Worm (Caenorhabditis elegans) whole organism, early embryonic: ENCODE data around the gene srbc-20.

ENCODE experiments used
- B0310.2 ChIP-seq: sonication (generic microtip); optimal IDR thresholded peaks from 2 replicates; lab custom pipeline; 2016; ENCODE audit warnings: mild to moderate bottlenecking, missing genetic modification characterization, missing compliant biosample characterization
- F13C5.2 ChIP-seq: sonication (generic microtip); optimal IDR thresholded peaks from 2 replicates; lab custom pipeline; 2017; ENCODE audit warnings: mild to moderate bottlenecking, missing genetic modification characterization, inconsistent platforms, missing compliant biosample characterization
- aly-1 ChIP-seq: sonication (generic microtip); optimal IDR thresholded peaks from 2 replicates; lab custom pipeline; 2016; ENCODE audit warnings: missing genetic modification characterization, missing compliant biosample characterization
- ama-1 ChIP-seq: fragments of 150-350 bp; optimal IDR thresholded peaks from 2 replicates; lab custom pipeline; 2014
- ceh-13 ChIP-seq: fragments of 200-800 bp; sonication (Bioruptor generic); optimal IDR thresholded peaks from 2 replicates; lab custom pipeline; 2018; ENCODE audit warnings: mild to moderate bottlenecking, missing genetic modification characterization, missing compliant biosample characterization
- ceh-36 ChIP-seq: sonication (generic microtip); optimal IDR thresholded peaks from 2 replicates; lab custom pipeline; 2016; ENCODE audit warnings: missing genetic modification characterization, inconsistent platforms, missing compliant biosample characterization
- ets-7 ChIP-seq: sonication (generic microtip); optimal IDR thresholded peaks from 2 replicates; lab custom pipeline; 2016; ENCODE audit warnings: missing genotype, missing genetic modification characterization, missing compliant biosample characterization
- flt-1 ChIP-seq: fragments of 200-800 bp; sonication (Bioruptor generic); IDR thresholded peaks from 2 replicates; pipeline ENCODE4 v1.3.6; 2022; ENCODE audit warnings: missing genetic modification characterization, missing compliant biosample characterization
- hmbx-1 ChIP-seq: sonication (generic microtip); optimal IDR thresholded peaks from 2 replicates; lab custom pipeline; 2016; ENCODE audit warnings: mild to moderate bottlenecking, missing genetic modification characterization, missing compliant biosample characterization
- hmg-4 ChIP-seq: fragments of 200-800 bp; sonication (Bioruptor generic); optimal IDR thresholded peaks from 2 replicates; lab custom pipeline; 2018; ENCODE audit warnings: mild to moderate bottlenecking, missing genetic modification characterization, missing compliant biosample characterization
- hnd-1 ChIP-seq: sonication (generic microtip); optimal IDR thresholded peaks from 2 replicates; lab custom pipeline; 2016; ENCODE audit warnings: missing genetic modification characterization, missing compliant biosample characterization
- pes-1 ChIP-seq: fragments of 200-800 bp; sonication (Bioruptor generic); IDR thresholded peaks from 2 replicates; pipeline ENCODE4 v1.3.6; 2022; ENCODE audit warnings: missing genetic modification reagents, missing genetic modification characterization, missing compliant biosample characterization
- scrt-1 ChIP-seq: fragments of 200-800 bp; sonication (Bioruptor generic); IDR thresholded peaks from 2 replicates; pipeline ENCODE4 v1.3.6; 2022; ENCODE audit warnings: missing genetic modification characterization, missing compliant biosample characterization
- sea-1 ChIP-seq: fragments of 200-800 bp; sonication (Bioruptor generic); conservative IDR thresholded peaks from 2 replicates; pipeline ENCODE4 v1.3.6; 2022; ENCODE audit warnings: missing genetic modification characterization, missing compliant biosample characterization
- tbx-11 ChIP-seq: fragments of 200-800 bp; sonication (Bioruptor generic); IDR thresholded peaks from 2 replicates; pipeline ENCODE4 v1.3.6; 2022; ENCODE audit warnings: missing genetic modification characterization, missing compliant biosample characterization
- tbx-37 ChIP-seq: fragments of 200-800 bp; sonication (Bioruptor generic); conservative IDR thresholded peaks from 2 replicates; pipeline ENCODE4 v1.3.6; 2022; ENCODE audit warnings: missing genetic modification reagents, missing genetic modification characterization, missing compliant biosample characterization
- tra-4 ChIP-seq: sonication (generic microtip); optimal IDR thresholded peaks from 2 replicates; lab custom pipeline; 2017; ENCODE audit warnings: missing genetic modification characterization, missing compliant biosample characterization

Gene srbc-20

DNA sequence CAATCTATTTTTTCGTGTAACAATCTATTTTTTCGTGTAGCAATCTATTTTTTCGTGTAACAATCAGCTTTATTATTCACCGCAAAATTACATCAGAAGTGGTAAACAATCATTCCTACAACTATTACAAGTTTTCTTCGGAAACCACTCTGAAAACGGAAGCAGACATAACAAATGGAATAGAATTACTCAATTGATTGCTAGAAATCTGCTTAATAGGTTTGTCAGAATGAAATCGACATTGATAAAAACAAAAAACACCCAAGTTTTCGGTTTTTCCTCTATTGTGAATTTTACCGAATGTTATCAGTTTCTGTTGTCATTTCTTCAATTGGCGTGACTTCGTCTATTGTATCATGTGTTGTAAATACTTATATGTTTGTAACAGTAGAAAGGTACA lies at the start of gene srbc-20:
TSS of gene srbc-20 (plus strand) at position 301 of the 400 bp plus-strand sequence.
- TF ChIP-seq ceh-36 (no peak), F13C5.2 (tag; lab: Kevin White, UChicago) (no peak), tra-4 (tag; lab: Kevin White, UChicago) (no peak), tbx-11 (GFP tag; lab: Robert Waterston, UW) (no peak), flt-1 (GFP tag; lab: Robert Waterston, UW) (no peak), ets-7 (tag; lab: Kevin White, UChicago) (no peak), hnd-1 (tag; lab: Kevin White, UChicago) (no peak), sea-1 (GFP tag; lab: Robert Waterston, UW) (no peak), tbx-37 (GFP tag; lab: Robert Waterston, UW) (no peak), ama-1 (lab: Kevin White, UChicago) (no peak), aly-1 (tag; lab: Kevin White, UChicago) (no peak), scrt-1 (GFP tag; lab: Robert Waterston, UW) (no peak), B0310.2 (tag; lab: Kevin White, UChicago) (no peak), pes-1 (no peak)

DNA sequence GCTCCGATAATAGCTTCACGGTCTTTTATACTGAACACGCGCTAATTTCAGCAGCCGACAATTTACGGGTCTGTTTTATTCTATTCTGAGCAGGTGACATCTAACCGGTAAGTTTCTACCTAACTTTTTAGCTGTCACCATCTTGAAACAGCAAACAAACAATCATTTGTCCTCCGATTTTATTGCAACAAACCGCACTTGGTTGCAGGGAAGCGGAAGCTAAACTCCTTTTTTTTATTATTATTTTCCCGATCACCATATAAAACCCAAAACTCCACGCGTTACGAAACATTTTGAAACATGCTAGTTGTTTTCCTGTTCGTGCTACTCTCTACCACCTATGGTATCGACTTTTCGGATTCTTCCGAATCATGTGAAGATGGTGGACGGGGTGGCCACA lies 49.2 kb upstream of the srbc-20 start, which contains the start of gene clec-208:
TSS of gene clec-208 (plus strand) at position 301 of the 400 bp plus-strand sequence.
- TF ChIP-seq hmg-4 (GFP tag; lab: Kevin White, UChicago) = no peak
- no peak for TF ChIP-seq ceh-13 (GFP tag; lab: Kevin White, UChicago)
- no peak for TF ChIP-seq sea-1 (GFP tag; lab: Robert Waterston, UW)
- TF ChIP-seq F13C5.2 (tag; lab: Kevin White, UChicago) = no peak
- no peak for TF ChIP-seq hmbx-1 (tag; lab: Kevin White, UChicago)
- TF ChIP-seq ama-1 (lab: Kevin White, UChicago) = no peak
- TF ChIP-seq ceh-36 = no peak
- TF ChIP-seq tra-4 (tag; lab: Kevin White, UChicago) = no peak
- TF ChIP-seq tbx-11 (GFP tag; lab: Robert Waterston, UW) = no peak
- TF ChIP-seq B0310.2 (tag; lab: Kevin White, UChicago) = no peak
- no peak for TF ChIP-seq scrt-1 (GFP tag; lab: Robert Waterston, UW)
- TF ChIP-seq pes-1 = no peak
- TF ChIP-seq aly-1 (tag; lab: Kevin White, UChicago) = no peak
- no peak for TF ChIP-seq ets-7 (tag; lab: Kevin White, UChicago)
- TF ChIP-seq tbx-37 (GFP tag; lab: Robert Waterston, UW) = no peak
- TF ChIP-seq flt-1 (GFP tag; lab: Robert Waterston, UW) = no peak

- TF ChIP-seq ets-7 (tag; lab: Kevin White, UChicago) = no peak
- TF ChIP-seq hmg-4 (GFP tag; lab: Kevin White, UChicago) = no peak
- TF ChIP-seq scrt-1 (GFP tag; lab: Robert Waterston, UW) = no peak
- no peak for TF ChIP-seq aly-1 (tag; lab: Kevin White, UChicago)
- TF ChIP-seq hmbx-1 (tag; lab: Kevin White, UChicago) = no peak
- no peak for TF ChIP-seq tbx-37 (GFP tag; lab: Robert Waterston, UW)
- TF ChIP-seq sea-1 (GFP tag; lab: Robert Waterston, UW) = no peak
- TF ChIP-seq ceh-13 (GFP tag; lab: Kevin White, UChicago) = no peak
- no peak for TF ChIP-seq hnd-1 (tag; lab: Kevin White, UChicago)
- TF ChIP-seq tra-4 (tag; lab: Kevin White, UChicago) = no peak
- no peak for TF ChIP-seq B0310.2 (tag; lab: Kevin White, UChicago)
- TF ChIP-seq F13C5.2 (tag; lab: Kevin White, UChicago) = no peak
- no peak for TF ChIP-seq flt-1 (GFP tag; lab: Robert Waterston, UW)
Observed at ce11 chrV:2099040-2099439, 47.9 kb upstream of the srbc-20 start, which contains the start of gene F36F12.7. Gene F36F12.7 (plus strand): TSS chrV:2099340.

DNA sequence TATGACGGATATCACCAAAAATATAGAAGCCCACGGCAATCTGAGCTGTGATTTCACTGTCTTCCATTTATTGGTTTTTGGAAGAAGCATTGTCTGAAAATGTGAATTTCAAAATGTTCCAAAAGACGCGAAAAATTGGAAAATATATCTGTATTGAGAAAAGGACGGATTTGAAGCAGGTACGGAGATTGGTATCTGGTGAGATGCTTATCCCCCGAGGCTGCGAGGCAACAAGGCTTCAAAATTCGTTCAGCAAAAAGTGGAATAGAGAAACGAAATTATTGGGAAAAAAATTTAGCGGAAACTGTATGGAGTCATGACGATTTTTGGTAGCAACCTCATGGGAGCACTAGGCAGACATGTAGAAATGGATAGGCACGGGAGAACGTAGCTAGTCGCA lies 43.8 kb upstream of the srbc-20 start, which contains the start of gene F36F12.1:
TSS of gene F36F12.1 (minus strand) at position 101 of the 400 bp plus-strand sequence.
- TF ChIP-seq tra-4 (tag; lab: Kevin White, UChicago) (no peak), aly-1 (tag; lab: Kevin White, UChicago) (no peak), F13C5.2 (tag; lab: Kevin White, UChicago) (no peak)

DNA sequence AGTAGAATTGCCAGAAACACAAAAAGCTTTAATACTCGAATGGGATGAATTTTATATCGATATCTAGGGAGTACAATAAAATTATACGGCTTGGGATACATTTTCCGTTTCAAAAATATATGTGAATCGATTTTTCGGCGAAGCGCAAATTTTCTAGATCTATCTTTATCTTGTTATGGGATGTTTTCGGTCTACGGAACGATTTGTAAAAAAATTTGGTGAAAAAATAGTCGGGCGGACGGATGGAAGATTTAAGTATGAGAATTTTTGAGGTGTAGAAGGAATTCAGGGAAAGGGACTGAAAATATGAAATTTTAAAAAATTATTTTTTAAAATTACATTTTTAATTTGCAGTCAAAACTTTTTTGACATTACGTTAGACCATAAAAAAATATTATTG lies 40.9 kb upstream of the srbc-20 start, which contains the start of gene F22F7.4:
TSS of gene F22F7.4 (minus strand) at position 101 of the 400 bp plus-strand sequence.
- TF ChIP-seq pes-1 = no peak
- no peak for TF ChIP-seq hmg-4 (GFP tag; lab: Kevin White, UChicago)
- TF ChIP-seq F13C5.2 (tag; lab: Kevin White, UChicago) = no peak
- no peak for TF ChIP-seq hmbx-1 (tag; lab: Kevin White, UChicago)
- no peak for TF ChIP-seq tbx-37 (GFP tag; lab: Robert Waterston, UW)
- TF ChIP-seq scrt-1 (GFP tag; lab: Robert Waterston, UW) = no peak
- TF ChIP-seq tbx-11 (GFP tag; lab: Robert Waterston, UW) = no peak
- no peak for TF ChIP-seq ceh-13 (GFP tag; lab: Kevin White, UChicago)
- TF ChIP-seq hnd-1 (tag; lab: Kevin White, UChicago) = no peak
- TF ChIP-seq ceh-36 = no peak
- no peak for TF ChIP-seq sea-1 (GFP tag; lab: Robert Waterston, UW)
- TF ChIP-seq tra-4 (tag; lab: Kevin White, UChicago) = no peak
- no peak for TF ChIP-seq aly-1 (tag; lab: Kevin White, UChicago)
- TF ChIP-seq B0310.2 (tag; lab: Kevin White, UChicago) = no peak
- TF ChIP-seq ama-1 (lab: Kevin White, UChicago) = no peak

- TF ChIP-seq aly-1 (tag; lab: Kevin White, UChicago) (no peak), tbx-11 (GFP tag; lab: Robert Waterston, UW) (no peak), hmg-4 (GFP tag; lab: Kevin White, UChicago) (no peak), ets-7 (tag; lab: Kevin White, UChicago) (no peak), B0310.2 (tag; lab: Kevin White, UChicago) (no peak)
Observed at ce11 chrV:2109295-2109694, 37.6 kb upstream of the srbc-20 start, which contains the start of gene ckb-4. Gene ckb-4 (minus strand): TSS chrV:2109434.

DNA sequence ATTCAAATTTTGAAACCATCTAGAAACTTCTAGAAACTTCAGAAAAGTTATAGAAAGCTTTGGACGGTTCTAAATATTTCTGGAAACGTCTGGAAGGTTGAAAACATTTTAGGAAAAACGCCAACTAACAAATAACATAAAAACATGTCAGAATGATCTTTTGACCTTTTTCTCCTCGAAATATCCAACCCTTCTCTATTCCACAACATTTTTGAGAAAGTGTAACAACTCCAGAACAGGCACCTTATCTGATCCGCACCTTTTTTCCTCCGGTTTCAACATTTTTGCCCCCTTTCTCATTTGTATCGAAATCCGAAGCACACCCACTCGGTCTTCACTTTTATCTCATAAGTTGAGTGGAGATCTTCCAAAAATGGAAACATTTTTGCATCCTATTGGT lies 36.5 kb upstream of the srbc-20 start, which contains the start of gene F22F7.3:
TSS of gene F22F7.3 (plus strand) at position 301 of the 400 bp plus-strand sequence.
- TF ChIP-seq sea-1 (GFP tag; lab: Robert Waterston, UW) (no peak), aly-1 (tag; lab: Kevin White, UChicago) (no peak), ceh-36 (no peak), F13C5.2 (tag; lab: Kevin White, UChicago) (no peak), ets-7 (tag; lab: Kevin White, UChicago) (no peak), ama-1 (lab: Kevin White, UChicago) (no peak), hmg-4 (GFP tag; lab: Kevin White, UChicago) (no peak), pes-1 (no peak), ceh-13 (GFP tag; lab: Kevin White, UChicago) (no peak)
